Fruit fly (Drosophila melanogaster) Kc167 (cell line): ENCODE data around the gene Proc-R.

Source experiments
- Myc ChIP-seq: fragments of >200 bp; optimal IDR thresholded peaks from 2 replicates; lab custom pipeline; 2017; ENCODE audit warnings: missing external identifiers
- Sin3A ChIP-seq: fragments of >200 bp; optimal IDR thresholded peaks from 2 replicates; lab custom pipeline; 2018; ENCODE audit warnings: missing external identifiers
- h ChIP-seq: fragments of >200 bp; optimal IDR thresholded peaks from 3 replicates; lab custom pipeline; 2018; ENCODE audit warnings: missing external identifiers
- insv ChIP-seq: fragments of >200 bp; optimal IDR thresholded peaks from 3 replicates; lab custom pipeline; 2018; ENCODE audit warnings: missing external identifiers
- psq ChIP-seq: fragments of >200 bp; optimal IDR thresholded peaks from 2 replicates; lab custom pipeline; 2017; ENCODE audit warnings: missing external identifiers
- ttk ChIP-seq: sonication (Bioruptor generic); optimal IDR thresholded peaks from 2 replicates; lab custom pipeline; 2017; ENCODE audit warnings: missing external identifiers

Gene Proc-R

dm6 chrX:4702804-4703414 lies 4.8 kb upstream of the Proc-R start:
- TF ChIP-seq Sin3A (lab: Kevin White, UChicago) = no peak
- no peak for TF ChIP-seq insv (lab: Kevin White, UChicago)
- no peak for TF ChIP-seq ttk (lab: Kevin White, UChicago)
- no peak for TF ChIP-seq Myc (lab: Kevin White, UChicago)
- TF ChIP-seq psq (lab: Kevin White, UChicago) = no peak
- TF ChIP-seq h = no peak

- TF ChIP-seq psq (lab: Kevin White, UChicago) (no peak), h (no peak), insv (lab: Kevin White, UChicago) (no peak), Myc (lab: Kevin White, UChicago) (no peak), ttk (lab: Kevin White, UChicago) (no peak), Sin3A (lab: Kevin White, UChicago) (no peak)
Observed at dm6 chrX:4705009-4705408, 2.7 kb upstream of the Proc-R start, which contains the start of gene CG7024. TSS of gene CG7024 (plus strand) at chrX:4705309.

- TF ChIP-seq insv (lab: Kevin White, UChicago) (no peak), Sin3A (lab: Kevin White, UChicago) (no peak), h (no peak), ttk (lab: Kevin White, UChicago) (no peak), psq (lab: Kevin White, UChicago) (no peak), Myc (lab: Kevin White, UChicago) (no peak)
Observed at dm6 chrX:4762267-4762666, 54.6 kb downstream of the Proc-R start.

- TF ChIP-seq Myc (lab: Kevin White, UChicago) (no peak), ttk (lab: Kevin White, UChicago) (no peak), h (no peak)
Observed at dm6 chrX:4770037-4770436, 62.3 kb downstream of the Proc-R start, which contains the start of gene CG15472. TSS of gene CG15472 (minus strand) at chrX:4770137.

- no peak for TF ChIP-seq h
- no peak for TF ChIP-seq psq (lab: Kevin White, UChicago)
- no peak for TF ChIP-seq ttk (lab: Kevin White, UChicago)
- no peak for TF ChIP-seq Sin3A (lab: Kevin White, UChicago)
- TF ChIP-seq insv (lab: Kevin White, UChicago) = no peak
- TF ChIP-seq Myc (lab: Kevin White, UChicago) = no peak
Observed at dm6 chrX:4771488-4771887, 63.8 kb downstream of the Proc-R start, which contains the start of gene Klf15. TSS of gene Klf15 (minus strand) at chrX:4771588.

- TF ChIP-seq Myc (lab: Kevin White, UChicago) (no peak), psq (lab: Kevin White, UChicago) (no peak), h (no peak), ttk (lab: Kevin White, UChicago) (no peak), insv (lab: Kevin White, UChicago) (no peak), Sin3A (lab: Kevin White, UChicago) (no peak)
Observed at dm6 chrX:4777275-4777674, 69.6 kb downstream of the Proc-R start, which contains the start of gene CG2871. TSS of gene CG2871 (minus strand) at chrX:4777375.
